Fruit fly (Drosophila melanogaster) whole organism, wandering third instar larva: ENCODE measurements around the gene CG42399.

Experiments used
- Abd-B ChIP-seq: fragments of >200 bp; optimal IDR thresholded peaks from 2 replicates; lab custom pipeline; 2017; ENCODE audit warnings: missing biosample characterization, missing genetic modification characterization
- CG32264 ChIP-seq: fragments of 200-800 bp; sonication (Bioruptor generic); optimal IDR thresholded peaks from 2 replicates; lab custom pipeline; 2016; ENCODE audit warnings: missing biosample characterization, missing genetic modification characterization
- CG9705 ChIP-seq: fragments of 200-800 bp; sonication (Bioruptor generic); optimal IDR thresholded peaks from 2 replicates; lab custom pipeline; 2018; ENCODE audit warnings: missing biosample characterization, mild to moderate bottlenecking, missing genetic modification characterization
- CrebA ChIP-seq: fragments of 200-800 bp; sonication (Bioruptor generic); optimal IDR thresholded peaks from 2 replicates; lab custom pipeline; 2016; ENCODE audit warnings: missing biosample characterization, mild to moderate bottlenecking, missing genetic modification characterization, borderline replicate concordance
- Dfd ChIP-seq: fragments of >200 bp; optimal IDR thresholded peaks from 2 replicates; lab custom pipeline; 2017; ENCODE audit warnings: missing biosample characterization, missing genetic modification characterization
- Dif ChIP-seq: fragments of 200-275, 200-300 bp; sonication (Bioruptor generic); optimal IDR thresholded peaks from 2 replicates; lab custom pipeline; 2018; ENCODE audit warnings: missing biosample characterization, missing genetic modification characterization; ENCODE audit not compliant: partially characterized antibody
- GATAd ChIP-seq: sonication (Bioruptor generic); optimal IDR thresholded peaks from 2 replicates; lab custom pipeline; 2016; ENCODE audit warnings: missing biosample characterization, missing genetic modification characterization
- HLH106 ChIP-seq: fragments of 200-800 bp; optimal IDR thresholded peaks from 3 replicates; lab custom pipeline; 2019; ENCODE audit warnings: missing biosample characterization, mild to moderate bottlenecking, missing genetic modification characterization, moderate library complexity
- Hnf4 ChIP-seq: fragments of 200-800 bp; sonication (Bioruptor generic); optimal IDR thresholded peaks from 2 replicates; lab custom pipeline; 2016; ENCODE audit warnings: missing biosample characterization, mild to moderate bottlenecking, missing genetic modification characterization
- Hr78 ChIP-seq: fragments of >200 bp; optimal IDR thresholded peaks from 2 replicates; lab custom pipeline; 2017; ENCODE audit warnings: missing biosample characterization, missing genetic modification characterization
- Hr83 ChIP-seq: fragments of 200-300 bp; sonication (Bioruptor generic); optimal IDR thresholded peaks from 2 replicates; lab custom pipeline; 2016; ENCODE audit warnings: missing biosample characterization, mild to moderate bottlenecking, missing genetic modification characterization, moderate library complexity; ENCODE audit not compliant: poor library complexity, severe bottlenecking
- Jra ChIP-seq: sonication (Bioruptor generic); optimal IDR thresholded peaks from 2 replicates; lab custom pipeline; 2016; ENCODE audit warnings: missing biosample characterization, missing genetic modification characterization
- Mio ChIP-seq: sonication (Bioruptor generic); optimal IDR thresholded peaks from 2 replicates; lab custom pipeline; 2016; ENCODE audit warnings: missing biosample characterization, missing genetic modification characterization
- Myc ChIP-seq: fragments of >200 bp; optimal IDR thresholded peaks from 2 replicates; lab custom pipeline; 2017
- N ChIP-seq: fragments of >200 bp; optimal IDR thresholded peaks from 2 replicates; lab custom pipeline; 2018; ENCODE audit warnings: missing biosample characterization, missing external identifiers, missing genetic modification characterization
- OdsH ChIP-seq: fragments of 200-800 bp; sonication (Bioruptor generic); optimal IDR thresholded peaks from 2 replicates; lab custom pipeline; 2016; ENCODE audit warnings: missing biosample characterization, mild to moderate bottlenecking, missing genetic modification characterization
- Rel ChIP-seq, 2 experiments: fragments of 200-800 bp; sonication (Bioruptor generic) in 1 of 2; optimal IDR thresholded peaks; 2 replicates in 1 of 2; 3 replicates in 1 of 2; lab custom pipeline; 2016 to 2019; ENCODE audit warnings: mild to moderate bottlenecking in 2 of 2, missing biosample characterization in 2 of 2, missing genetic modification characterization in 2 of 2, moderate library complexity in 1 of 2
- Sp1 ChIP-seq: fragments of 200-800 bp; sonication (Bioruptor generic); optimal IDR thresholded peaks from 3 replicates; lab custom pipeline; 2019; ENCODE audit warnings: missing biosample characterization, mild to moderate bottlenecking, missing genetic modification characterization, moderate library complexity
- br ChIP-seq: fragments of 200-800 bp; sonication (Bioruptor generic); optimal IDR thresholded peaks from 2 replicates; lab custom pipeline; 2016; ENCODE audit warnings: missing biosample characterization, missing genetic modification characterization
- brk ChIP-seq: fragments of 200-800 bp; sonication (Bioruptor generic); optimal IDR thresholded peaks from 2 replicates; lab custom pipeline; 2016; ENCODE audit warnings: missing biosample characterization, mild to moderate bottlenecking, missing genetic modification characterization
- dl ChIP-seq, 2 experiments: fragments of 175-275, 200-275 bp in 1 of 2; fragments of 200-275 bp in 1 of 2; sonication (Bioruptor generic); optimal IDR thresholded peaks; lab custom pipeline; 2018; ENCODE audit warnings: mild to moderate bottlenecking in 2 of 2, missing biosample characterization in 2 of 2, missing genetic modification characterization in 2 of 2, moderate library complexity in 2 of 2; ENCODE audit not compliant: partially characterized antibody in 2 of 2, insufficient read depth in 1 of 2
- dmrt93B ChIP-seq: fragments of 200-800 bp; sonication (Bioruptor generic); optimal IDR thresholded peaks from 2 replicates; lab custom pipeline; 2018; ENCODE audit warnings: missing biosample characterization, mild to moderate bottlenecking, missing genetic modification characterization
- dsf ChIP-seq: sonication (Bioruptor generic); optimal IDR thresholded peaks from 2 replicates; lab custom pipeline; 2016; ENCODE audit warnings: missing biosample characterization, missing genetic modification characterization, borderline replicate concordance
- ey ChIP-seq: fragments of 200-800 bp; sonication (Bioruptor generic); optimal IDR thresholded peaks from 2 replicates; lab custom pipeline; 2016; ENCODE audit warnings: missing biosample characterization, missing genetic modification characterization
- foxo ChIP-seq, 2 experiments: fragments of 200-800 bp; sonication (Bioruptor generic); optimal IDR thresholded peaks; 2 replicates in 1 of 2; 3 replicates in 1 of 2; lab custom pipeline; 2016 to 2017; ENCODE audit warnings: missing biosample characterization in 2 of 2, missing genetic modification characterization in 2 of 2
- fru ChIP-seq: fragments of 200-800 bp; sonication (Bioruptor generic); optimal IDR thresholded peaks from 3 replicates; lab custom pipeline; 2016; ENCODE audit warnings: missing biosample characterization, mild to moderate bottlenecking, missing genetic modification characterization
- h ChIP-seq: fragments of 200-800 bp; sonication (Bioruptor generic); optimal IDR thresholded peaks from 3 replicates; lab custom pipeline; 2016; ENCODE audit warnings: missing biosample characterization, mild to moderate bottlenecking, missing genetic modification characterization
- jim ChIP-seq: fragments of 175-275, 200-325 bp; sonication (Bioruptor generic); optimal IDR thresholded peaks from 2 replicates; lab custom pipeline; 2016; ENCODE audit warnings: missing biosample characterization, mild to moderate bottlenecking, missing genetic modification characterization
- lola ChIP-seq: fragments of >200 bp; optimal IDR thresholded peaks from 2 replicates; lab custom pipeline; 2017; ENCODE audit warnings: missing biosample characterization, missing genetic modification characterization
- pan ChIP-seq: fragments of >200 bp; optimal IDR thresholded peaks from 2 replicates; lab custom pipeline; 2017
- psq ChIP-seq: fragments of 200-800 bp; sonication (Bioruptor generic); optimal IDR thresholded peaks from 3 replicates; lab custom pipeline; 2017; ENCODE audit warnings: missing biosample characterization, mild to moderate bottlenecking, missing genetic modification characterization, moderate library complexity
- rgr ChIP-seq: fragments of 200-800 bp; sonication (Bioruptor generic); optimal IDR thresholded peaks from 3 replicates; lab custom pipeline; 2016; ENCODE audit warnings: missing biosample characterization, mild to moderate bottlenecking, missing genetic modification characterization
- sage ChIP-seq: fragments of 200-800 bp; sonication (Bioruptor generic); optimal IDR thresholded peaks from 2 replicates; lab custom pipeline; 2016; ENCODE audit warnings: missing biosample characterization, mild to moderate bottlenecking, missing genetic modification characterization
- sv ChIP-seq: fragments of 200-800 bp; sonication (Bioruptor generic); optimal IDR thresholded peaks from 3 replicates; lab custom pipeline; 2016; ENCODE audit warnings: missing biosample characterization, missing genetic modification characterization
- tai ChIP-seq: sonication (Bioruptor generic); optimal IDR thresholded peaks from 2 replicates; lab custom pipeline; 2016; ENCODE audit warnings: missing biosample characterization, missing genetic modification characterization
- usp ChIP-seq: fragments of >200 bp; optimal IDR thresholded peaks from 2 replicates; lab custom pipeline; 2017; ENCODE audit warnings: missing biosample characterization, missing genetic modification characterization
- woc ChIP-seq: sonication (Bioruptor generic); optimal IDR thresholded peaks from 2 replicates; lab custom pipeline; 2016; ENCODE audit warnings: missing biosample characterization, mild to moderate bottlenecking, missing genetic modification characterization

Gene CG42399

DNA sequence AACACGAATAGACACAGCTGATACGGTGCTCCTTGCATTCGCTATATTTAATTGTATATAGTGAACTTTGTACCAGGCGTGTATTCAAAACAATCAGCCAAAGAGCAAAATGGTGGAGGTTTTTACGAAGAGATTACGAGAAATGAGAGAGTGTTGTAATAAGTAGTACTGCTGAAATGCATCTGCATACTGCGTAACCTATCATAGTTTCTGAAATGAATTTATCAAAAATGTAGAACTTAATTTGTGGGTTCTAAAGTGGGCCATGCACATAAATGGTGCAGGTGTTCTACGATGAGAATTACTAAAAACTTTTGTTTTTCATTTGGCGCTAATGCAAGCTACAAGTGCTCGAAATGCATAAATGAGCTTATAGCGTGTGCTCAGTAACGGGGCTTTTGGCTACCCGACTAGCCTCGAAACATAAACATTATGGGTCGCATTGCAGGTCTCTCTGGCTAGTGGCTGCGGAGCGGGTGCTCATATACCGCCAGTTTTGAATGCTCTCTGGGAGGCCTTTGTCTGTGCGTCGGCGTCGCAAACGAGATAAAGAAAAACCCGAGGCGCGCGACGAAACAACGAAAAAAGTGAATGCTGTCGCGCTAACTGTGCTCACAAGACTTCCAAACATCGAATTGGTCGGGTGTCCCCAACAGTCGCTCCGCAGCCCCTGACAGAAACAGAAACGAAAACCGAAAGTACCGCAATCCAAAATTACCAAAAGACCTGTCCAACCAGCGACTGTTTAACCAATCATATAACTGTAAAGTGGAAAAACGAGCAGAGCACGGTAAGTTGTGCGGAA is 21.4 kb downstream of the CG42399 start, which contains the start of gene Gs1:
Gs1 (plus strand) TSS at position 612 of the 805 bp plus-strand sequence.
- no peak for TF ChIP-seq HLH106 (tag; lab: Kevin White, UChicago)
- no peak for TF ChIP-seq CrebA (GFP tag; lab: Kevin White, UChicago)
- TF ChIP-seq h (GFP tag; lab: Kevin White, UChicago): peak; percentile 55
- peak; percentile 45 for TF ChIP-seq rgr (GFP tag; lab: Kevin White, UChicago)
- TF ChIP-seq woc (GFP tag; lab: Kevin White, UChicago): no peak
- TF ChIP-seq usp (GFP tag; lab: Kevin White, UChicago): no peak
- TF ChIP-seq GATAd (GFP tag; lab: Kevin White, UChicago): no peak
- peak; percentile 43 for TF ChIP-seq br (GFP tag; lab: Kevin White, UChicago)
- TF ChIP-seq dmrt93B: no peak
- TF ChIP-seq Rel (GFP tag; optimal IDR thresholded peaks at IDR 0.05; lab: Kevin White, UChicago): no peak
- peak; percentile 68 for TF ChIP-seq Rel (tag; optimal IDR thresholded peaks at IDR 0.05; lab: Kevin White, UChicago)
- TF ChIP-seq foxo (GFP tag; optimal IDR thresholded peaks at IDR 0.05; lab: Kevin White, UChicago): peak in 1 of 2 experiments; percentile 15
- TF ChIP-seq psq: no peak
- no peak for TF ChIP-seq ey
- TF ChIP-seq jim: no peak
- no peak for TF ChIP-seq Mio (GFP tag; lab: Kevin White, UChicago)
- peak; percentile 14 for TF ChIP-seq OdsH (GFP tag; lab: Kevin White, UChicago)
- no peak for TF ChIP-seq fru (GFP tag; lab: Kevin White, UChicago)
- TF ChIP-seq Hnf4 (GFP tag; lab: Kevin White, UChicago): peak; percentile 42
- no peak for TF ChIP-seq pan (lab: Kevin White, UChicago)
- TF ChIP-seq Sp1: peak; percentile 59
- no peak for TF ChIP-seq CG32264 (GFP tag; lab: Kevin White, UChicago)
- TF ChIP-seq Dif (GFP tag; lab: Kevin White, UChicago): peak; percentile 90
- TF ChIP-seq dl (GFP tag; optimal IDR thresholded peaks at IDR 0.05; lab: Kevin White, UChicago; ENCODE audit: insufficient read depth in 1 of 2, partially characterized antibody in 2 of 2): peak; percentile 66 to 89
- TF ChIP-seq CG9705 (GFP tag; lab: Kevin White, UChicago): no peak
- no peak for TF ChIP-seq lola (GFP tag; lab: Kevin White, UChicago)
- TF ChIP-seq Hr83: peak; percentile 41

DNA sequence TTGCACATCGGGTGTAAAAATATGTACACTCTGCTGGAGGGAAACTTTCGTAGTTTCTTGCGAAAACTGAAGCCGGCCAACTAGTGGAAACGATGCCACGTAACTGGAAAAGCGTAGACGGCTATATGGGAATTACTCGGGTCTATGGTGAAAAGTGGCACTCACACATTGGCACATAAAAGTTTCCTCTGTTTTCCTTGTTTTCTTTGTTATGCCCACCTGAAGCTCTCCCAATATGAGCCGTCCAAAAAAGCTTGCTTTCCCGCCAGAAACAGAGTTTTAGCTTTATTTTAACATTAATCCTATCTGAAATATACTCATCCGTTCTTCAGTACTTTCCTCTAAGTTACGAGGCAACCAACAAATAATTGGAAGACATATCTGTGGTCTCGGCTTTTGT is 22.4 kb downstream of the CG42399 start, which contains the start of gene CG3164:
CG3164 (minus strand) TSS at position 101 of the 400 bp plus-strand sequence.
- TF ChIP-seq lola (GFP tag; lab: Kevin White, UChicago) (no peak), h (GFP tag; lab: Kevin White, UChicago) (no peak), Myc (lab: Kevin White, UChicago) (no peak), dmrt93B (no peak), dsf (GFP tag; lab: Kevin White, UChicago) (no peak), Sp1 (no peak), sage (no peak), Hr78 (GFP tag; lab: Kevin White, UChicago) (no peak)

DNA sequence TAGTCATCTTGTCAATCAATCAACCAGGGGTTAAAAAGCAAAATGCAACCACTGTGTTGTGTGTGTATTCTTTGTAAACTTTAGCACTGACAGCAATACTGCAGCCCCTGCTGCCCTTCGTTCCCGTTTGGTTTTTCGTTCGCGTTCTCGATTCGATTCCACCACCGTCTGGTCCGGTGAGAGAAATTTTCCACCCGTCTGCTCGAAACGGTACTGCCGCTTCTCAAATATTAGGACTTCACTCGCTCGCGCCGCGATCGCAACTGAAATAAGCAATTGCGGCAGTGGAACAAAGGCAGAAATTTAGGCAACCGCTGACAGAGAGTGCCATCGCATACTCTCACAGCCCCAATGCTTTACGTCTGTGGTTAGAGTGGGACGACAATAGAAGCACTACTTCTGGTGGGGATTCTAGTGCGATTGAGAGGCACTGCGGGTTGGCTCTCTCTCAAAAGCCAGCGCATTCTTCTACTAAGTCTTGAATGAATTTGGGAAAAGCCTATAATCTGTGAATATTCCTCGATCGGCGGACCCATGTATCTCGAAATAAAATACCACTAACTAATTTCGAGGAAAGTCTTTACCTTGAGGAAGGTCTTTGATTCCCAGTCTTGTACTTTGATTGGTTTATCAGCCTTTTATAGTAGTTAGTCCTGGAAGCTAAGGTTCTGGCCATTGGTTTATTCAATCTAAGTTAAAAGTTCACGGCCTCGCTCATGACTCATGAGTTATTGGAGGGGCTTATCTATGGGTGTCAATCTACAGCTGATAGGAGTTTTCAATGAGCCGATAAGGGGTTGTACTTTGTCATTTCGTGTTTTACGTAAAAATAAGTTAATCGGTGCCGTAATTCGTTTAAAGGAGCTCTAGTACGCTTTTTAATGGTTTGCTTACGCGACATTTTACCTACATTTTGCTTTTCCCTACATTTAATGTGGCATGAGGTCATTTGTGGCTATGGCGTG is 23.8 kb downstream of the CG42399 start:
- TF ChIP-seq Jra (GFP tag; lab: Kevin White, UChicago) (peak; percentile 87), Dif (GFP tag; lab: Kevin White, UChicago) (peak; percentile 97), woc (GFP tag; lab: Kevin White, UChicago) (no peak), foxo (GFP tag; optimal IDR thresholded peaks at IDR 0.05; lab: Kevin White, UChicago) (peak; percentile 50), Dfd (no peak), Hr78 (GFP tag; lab: Kevin White, UChicago) (no peak), sv (GFP tag; lab: Kevin White, UChicago) (no peak), N (no peak), ey (peak; percentile 10), fru (GFP tag; lab: Kevin White, UChicago) (peak; percentile 69), lola (GFP tag; lab: Kevin White, UChicago) (no peak), Mio (GFP tag; lab: Kevin White, UChicago) (no peak), brk (GFP tag; lab: Kevin White, UChicago) (peak; percentile 58), tai (GFP tag; lab: Kevin White, UChicago) (peak; percentile 42), sage (no peak), CG9705 (GFP tag; lab: Kevin White, UChicago) (no peak), CG32264 (GFP tag; lab: Kevin White, UChicago) (peak; percentile 24), Sp1 (peak; percentile 71), Myc (lab: Kevin White, UChicago) (no peak), br (GFP tag; lab: Kevin White, UChicago) (peak; percentile 77), CrebA (GFP tag; lab: Kevin White, UChicago) (no peak), usp (GFP tag; lab: Kevin White, UChicago) (no peak), Abd-B (GFP tag; lab: Kevin White, UChicago) (no peak), dl (GFP tag; optimal IDR thresholded peaks at IDR 0.05; lab: Kevin White, UChicago; ENCODE audit: insufficient read depth in 1 of 2, partially characterized antibody in 2 of 2) (peak; percentile 46 to 92), h (GFP tag; lab: Kevin White, UChicago) (peak; percentile 88), HLH106 (tag; lab: Kevin White, UChicago) (peak; percentile 39), jim (peak; percentile 53), OdsH (GFP tag; lab: Kevin White, UChicago) (peak; percentile 51), Rel (GFP tag; optimal IDR thresholded peaks at IDR 0.05; lab: Kevin White, UChicago) (peak; percentile 45), Rel (tag; optimal IDR thresholded peaks at IDR 0.05; lab: Kevin White, UChicago) (peak; percentile 78), GATAd (GFP tag; lab: Kevin White, UChicago) (no peak), rgr (GFP tag; lab: Kevin White, UChicago) (peak; percentile 72)
